Fruit fly (Drosophila melanogaster) whole organism, embryonic: ENCODE measurements around the gene Prim2.
A peak's percentile ranks its signal among the peaks of the same experiment; 100 is the strongest.

Experiments used
- ATbp ChIP-seq: fragments of 200-800 bp; sonication (Bioruptor generic); optimal IDR thresholded peaks from 2 replicates; lab custom pipeline; 2017; ENCODE audit warnings: missing biosample characterization, mild to moderate bottlenecking, missing genetic modification characterization, missing genetic modification reagents
- Bdp1 ChIP-seq: fragments of 200-800 bp; sonication (Bioruptor generic); optimal IDR thresholded peaks from 3 replicates; lab custom pipeline; 2016; ENCODE audit warnings: missing biosample characterization, missing genetic modification characterization
- Bgb ChIP-seq: fragments of 200-800 bp; sonication (Bioruptor generic); IDR thresholded peaks from 2 replicates; pipeline ENCODE4 v1.3.6; 2022; ENCODE audit warnings: missing biosample characterization, missing genetic modification characterization; ENCODE audit not compliant: partially characterized antibody
- Blimp-1 ChIP-seq: fragments of 200-800 bp; sonication (Bioruptor generic); optimal IDR thresholded peaks from 3 replicates; lab custom pipeline; 2018; ENCODE audit warnings: missing biosample characterization, missing genetic modification characterization, mild to moderate bottlenecking, moderate library complexity, missing genetic modification reagents
- CG11247 ChIP-seq: fragments of 200-800 bp; sonication (Bioruptor generic); IDR thresholded peaks from 2 replicates; pipeline ENCODE4 v1.3.6; 2022; ENCODE audit warnings: missing biosample characterization, missing genetic modification characterization
- CG11456 ChIP-seq: fragments of 200-800 bp; sonication (Bioruptor generic); IDR thresholded peaks from 3 replicates; pipeline ENCODE4 v1.3.6; 2022; ENCODE audit warnings: missing biosample characterization, missing genetic modification characterization
- CG11723 ChIP-seq: fragments of 200-800 bp; sonication (Bioruptor generic); optimal IDR thresholded peaks from 2 replicates; lab custom pipeline; 2017; ENCODE audit warnings: missing biosample characterization, mild to moderate bottlenecking, missing genetic modification characterization
- CG12104 ChIP-seq: fragments of 200-800 bp; sonication (Bioruptor generic); optimal IDR thresholded peaks from 3 replicates; lab custom pipeline; 2016; ENCODE audit warnings: missing biosample characterization, missing genetic modification characterization
- CG12219 ChIP-seq: fragments of 200-800 bp; sonication (Bioruptor generic); optimal IDR thresholded peaks from 3 replicates; lab custom pipeline; 2018; ENCODE audit warnings: missing biosample characterization, mild to moderate bottlenecking, missing genetic modification characterization
- CG12299 ChIP-seq: fragments of 200-800 bp; sonication (Bioruptor generic); optimal IDR thresholded peaks from 2 replicates; lab custom pipeline; 2018; ENCODE audit warnings: missing biosample characterization, mild to moderate bottlenecking, missing genetic modification characterization
- CG12391 ChIP-seq: fragments of 200-800 bp; sonication (Bioruptor generic); optimal IDR thresholded peaks from 3 replicates; lab custom pipeline; 2018; ENCODE audit warnings: missing biosample characterization, mild to moderate bottlenecking, missing genetic modification characterization, moderate library complexity
- CG12769 ChIP-seq: fragments of 200-800 bp; sonication (Bioruptor generic); optimal IDR thresholded peaks from 2 replicates; lab custom pipeline; 2019; ENCODE audit warnings: missing biosample characterization, mild to moderate bottlenecking, missing genetic modification characterization, moderate library complexity
- CG1603 ChIP-seq: fragments of 200-800 bp; sonication (Bioruptor generic); optimal IDR thresholded peaks from 2 replicates; lab custom pipeline; 2019; ENCODE audit warnings: missing biosample characterization, mild to moderate bottlenecking, missing genetic modification characterization, moderate library complexity
- CG17912 ChIP-seq: fragments of 200-800 bp; sonication (Bioruptor generic); optimal IDR thresholded peaks from 2 replicates; lab custom pipeline; 2018; ENCODE audit warnings: missing biosample characterization, mild to moderate bottlenecking, missing genetic modification characterization
- CG2116 ChIP-seq: fragments of 200-800 bp; sonication (Bioruptor generic); optimal IDR thresholded peaks from 3 replicates; lab custom pipeline; 2018; ENCODE audit warnings: missing biosample characterization, mild to moderate bottlenecking, missing genetic modification characterization
- CG43689 ChIP-seq: fragments of 200-800 bp; sonication (Bioruptor generic); IDR thresholded peaks from 2 replicates; pipeline ENCODE4 v1.3.6; 2022; ENCODE audit warnings: missing biosample characterization, missing genetic modification characterization
- CG6175 ChIP-seq: fragments of 200-800 bp; sonication (Bioruptor generic); IDR thresholded peaks from 3 replicates; pipeline ENCODE4 v1.3.6; 2022; ENCODE audit warnings: missing biosample characterization, missing genetic modification characterization
- CG6765 ChIP-seq: fragments of 200-800 bp; sonication (Bioruptor generic); optimal IDR thresholded peaks from 3 replicates; lab custom pipeline; 2017; ENCODE audit warnings: missing biosample characterization, mild to moderate bottlenecking, missing genetic modification characterization
- CG7745 ChIP-seq: fragments of 200-800 bp; sonication (Bioruptor generic); optimal IDR thresholded peaks from 2 replicates; lab custom pipeline; 2018; ENCODE audit warnings: missing biosample characterization, mild to moderate bottlenecking, missing genetic modification characterization, moderate library complexity
- CG7987 ChIP-seq: fragments of 200-800 bp; sonication (Bioruptor generic); optimal IDR thresholded peaks from 2 replicates; lab custom pipeline; 2018; ENCODE audit warnings: missing biosample characterization, mild to moderate bottlenecking, missing genetic modification characterization, moderate library complexity
- CG8290 ChIP-seq, 3 experiments: fragments of 200-800 bp; sonication (Bioruptor generic); optimal IDR thresholded peaks; 2 replicates each; lab custom pipeline; 2016 to 2019; ENCODE audit warnings: missing biosample characterization in 3 of 3, missing genetic modification characterization in 3 of 3, mild to moderate bottlenecking in 2 of 3, moderate library complexity in 1 of 3
- CTCF ChIP-seq: fragments of 200-800 bp; sonication (Bioruptor generic); optimal IDR thresholded peaks from 2 replicates; lab custom pipeline; 2017; ENCODE audit warnings: missing biosample characterization, mild to moderate bottlenecking, missing genetic modification characterization, moderate library complexity
- Camta ChIP-seq: fragments of 200-800 bp; sonication (Bioruptor generic); optimal IDR thresholded peaks from 2 replicates; lab custom pipeline; 2016; ENCODE audit warnings: missing biosample characterization, missing genetic modification characterization
- CoRest ChIP-seq: fragments of 200-800 bp; sonication (Bioruptor generic); optimal IDR thresholded peaks from 3 replicates; lab custom pipeline; 2018; ENCODE audit warnings: missing biosample characterization, mild to moderate bottlenecking, missing genetic modification characterization, moderate library complexity
- E2f2 ChIP-seq: fragments of 200-800 bp; sonication (Bioruptor generic); IDR thresholded peaks from 2 replicates; pipeline ENCODE4 v1.3.6; 2022; ENCODE audit warnings: missing biosample characterization, missing genetic modification characterization
- Fer1 ChIP-seq: fragments of 200-800 bp; sonication (Bioruptor generic); optimal IDR thresholded peaks from 2 replicates; lab custom pipeline; 2017; ENCODE audit warnings: missing biosample characterization, mild to moderate bottlenecking, missing genetic modification characterization
- HmgD ChIP-seq: fragments of 200-800 bp; sonication (Bioruptor generic); optimal IDR thresholded peaks from 3 replicates; lab custom pipeline; 2016; ENCODE audit warnings: missing biosample characterization, missing genetic modification characterization
- Lim3 ChIP-seq: fragments of 200-800 bp; sonication (Bioruptor generic); IDR thresholded peaks from 2 replicates; pipeline ENCODE4 v1.3.6; 2022; ENCODE audit warnings: missing biosample characterization, missing genetic modification characterization
- NfI ChIP-seq: fragments of 200-800 bp; sonication (Bioruptor generic); optimal IDR thresholded peaks from 3 replicates; lab custom pipeline; 2018; ENCODE audit warnings: missing biosample characterization, mild to moderate bottlenecking, missing genetic modification characterization, moderate library complexity
- Oaz ChIP-seq: fragments of 200-800 bp; sonication (Bioruptor generic); IDR thresholded peaks from 2 replicates; pipeline ENCODE4 v1.3.6; 2022; ENCODE audit warnings: missing biosample characterization, missing genetic modification characterization
- PHDP ChIP-seq: fragments of 200-800 bp; sonication (Bioruptor generic); optimal IDR thresholded peaks from 3 replicates; lab custom pipeline; 2018; ENCODE audit warnings: missing biosample characterization, mild to moderate bottlenecking, missing genetic modification characterization, moderate library complexity
- Poxn ChIP-seq: fragments of 200-800 bp; sonication (Bioruptor generic); IDR thresholded peaks from 2 replicates; pipeline ENCODE4 v1.3.6; 2022; ENCODE audit warnings: missing biosample characterization, missing genetic modification characterization
- Side ChIP-seq: fragments of 200-800 bp; sonication (Bioruptor generic); optimal IDR thresholded peaks from 2 replicates; lab custom pipeline; 2016; ENCODE audit warnings: missing biosample characterization, missing genetic modification characterization
- al ChIP-seq: fragments of 200-800 bp; sonication (Bioruptor generic); IDR thresholded peaks from 2 replicates; pipeline ENCODE4 v1.3.6; 2022; ENCODE audit warnings: missing biosample characterization, missing genetic modification characterization
- aop ChIP-seq: fragments of 200-800 bp; sonication (Bioruptor generic); IDR thresholded peaks from 2 replicates; pipeline ENCODE4 v1.3.6; 2022; ENCODE audit warnings: missing biosample characterization, missing genetic modification characterization
- ara ChIP-seq: fragments of 200-800 bp; sonication (Bioruptor generic); IDR thresholded peaks from 2 replicates; pipeline ENCODE4 v1.3.6; 2022; ENCODE audit warnings: missing biosample characterization, missing genetic modification characterization
- corto ChIP-seq: fragments of 200-800 bp; sonication (Bioruptor generic); optimal IDR thresholded peaks from 2 replicates; lab custom pipeline; 2016; ENCODE audit warnings: missing biosample characterization, mild to moderate bottlenecking, missing genetic modification characterization, moderate library complexity
- dmrt11E ChIP-seq: fragments of 200-800 bp; sonication (Bioruptor generic); optimal IDR thresholded peaks from 3 replicates; lab custom pipeline; 2018; ENCODE audit warnings: missing biosample characterization, mild to moderate bottlenecking, missing genetic modification characterization, moderate library complexity
- dmrt99B ChIP-seq: fragments of 200-800 bp; sonication (Bioruptor generic); optimal IDR thresholded peaks from 2 replicates; lab custom pipeline; 2018; ENCODE audit warnings: missing biosample characterization, mild to moderate bottlenecking, missing genetic modification characterization, moderate library complexity
- exex ChIP-seq: fragments of 200-800 bp; sonication (Bioruptor generic); optimal IDR thresholded peaks from 4 replicates; lab custom pipeline; 2018; ENCODE audit warnings: missing biosample characterization, mild to moderate bottlenecking, missing genetic modification characterization, moderate library complexity
- ken ChIP-seq: fragments of 200-800 bp; sonication (Bioruptor generic); IDR thresholded peaks from 3 replicates; pipeline ENCODE4 v1.3.6; 2022; ENCODE audit warnings: missing biosample characterization, missing genetic modification characterization
- lbe ChIP-seq: fragments of 200-800 bp; sonication (Bioruptor generic); optimal IDR thresholded peaks from 2 replicates; lab custom pipeline; 2016; ENCODE audit warnings: missing biosample characterization, mild to moderate bottlenecking, missing genetic modification characterization
- nau ChIP-seq: fragments of 200-800 bp; sonication (Bioruptor generic); optimal IDR thresholded peaks from 3 replicates; lab custom pipeline; 2017; ENCODE audit warnings: missing biosample characterization, mild to moderate bottlenecking, missing genetic modification characterization, missing genetic modification reagents
- otp ChIP-seq: fragments of 200-800 bp; sonication (Bioruptor generic); IDR thresholded peaks from 3 replicates; pipeline ENCODE4, ENCODE4 v1.3.6; 2022; ENCODE audit warnings: missing biosample characterization, missing genetic modification characterization
- run ChIP-seq: fragments of 200-800 bp; sonication (Bioruptor generic); optimal IDR thresholded peaks from 3 replicates; lab custom pipeline; 2018; ENCODE audit warnings: missing biosample characterization, mild to moderate bottlenecking, missing genetic modification characterization
- sqz ChIP-seq: fragments of 200-800 bp; sonication (Bioruptor generic); optimal IDR thresholded peaks from 3 replicates; lab custom pipeline; 2018; ENCODE audit warnings: missing biosample characterization, mild to moderate bottlenecking, missing genetic modification characterization
- tap ChIP-seq: fragments of 200-800 bp; optimal IDR thresholded peaks from 3 replicates; lab custom pipeline; 2019; ENCODE audit warnings: missing biosample characterization, mild to moderate bottlenecking, missing genetic modification characterization, moderate library complexity
- vfl ChIP-seq: fragments of 200-800 bp; sonication (Bioruptor generic); optimal IDR thresholded peaks from 2 replicates; lab custom pipeline; 2016; ENCODE audit warnings: missing biosample characterization, missing genetic modification characterization
- vvl ChIP-seq: fragments of 200-800 bp; sonication (Bioruptor generic); IDR thresholded peaks from 2 replicates; pipeline ENCODE4 v1.3.6; 2022; ENCODE audit warnings: missing biosample characterization, missing genetic modification characterization

The Prim2 gene

dm6 chr3L:20405971-20406948, 44.9 kb upstream of the Prim2 start (continued):
- TF ChIP-seq HmgD (GFP tag; lab: Kevin White, UChicago) (no peak), ATbp (GFP tag; lab: Kevin White, UChicago) (peak; percentile 59), CG8290 (GFP tag; optimal IDR thresholded peaks at IDR 0.05; lab: Kevin White, UChicago) (no peak), CG8290 (tag; optimal IDR thresholded peaks at IDR 0.05; lab: Kevin White, UChicago) (peak in 1 of 2 experiments; percentile 34), CG11247 (no peak), Poxn (GFP tag; lab: Robert Waterston, UW) (no peak), CG7987 (GFP tag; lab: Kevin White, UChicago) (peak; percentile 61), otp (GFP tag; lab: Robert Waterston, UW) (no peak), vfl (GFP tag; lab: Kevin White, UChicago) (no peak), CG11723 (GFP tag; lab: Kevin White, UChicago) (no peak), CG7745 (tag; lab: Kevin White, UChicago) (peak; percentile 88), Blimp-1 (GFP tag; lab: Kevin White, UChicago) (peak; percentile 31), CG43689 (GFP tag; lab: Robert Waterston, UW) (no peak), ken (GFP tag; lab: Robert Waterston, UW) (no peak), NfI (GFP tag; lab: Kevin White, UChicago) (peak; percentile 44), Bdp1 (GFP tag; lab: Kevin White, UChicago) (no peak), exex (peak; percentile 28), CG2116 (no peak), CG1603 (tag; lab: Kevin White, UChicago) (peak; percentile 9), Side (GFP tag; lab: Kevin White, UChicago) (no peak), CG6175 (no peak), Fer1 (GFP tag; lab: Kevin White, UChicago) (peak; percentile 71), CG17912 (peak; percentile 19), corto (GFP tag; lab: Kevin White, UChicago) (no peak), dmrt99B (no peak), vvl (GFP tag; lab: Robert Waterston, UW) (peak; percentile 47; the same call in 1 of the 2 replicates), CG12391 (no peak), CG11456 (GFP tag; lab: Robert Waterston, UW) (no peak), CoRest (tag; lab: Kevin White, UChicago) (no peak), Bgb (no peak), PHDP (tag; lab: Kevin White, UChicago) (peak; percentile 64), CTCF (peak; percentile 55), lbe (no peak), CG12769 (tag; lab: Kevin White, UChicago) (peak; percentile 3), tap (peak; percentile 20), run (tag; lab: Kevin White, UChicago) (peak; percentile 12), al (GFP tag; lab: Robert Waterston, UW) (no peak), CG12104 (peak; percentile 9), sqz (peak; percentile 27), E2f2 (GFP tag; lab: Robert Waterston, UW) (peak; percentile 26; the same call in 1 of the 2 replicates), aop (GFP tag; lab: Robert Waterston, UW) (no peak), dmrt11E (tag; lab: Kevin White, UChicago) (no peak), nau (GFP tag; lab: Kevin White, UChicago) (no peak), CG12219 (GFP tag; lab: Kevin White, UChicago) (peak; percentile 37), ara (GFP tag; lab: Robert Waterston, UW) (no peak), CG6765 (GFP tag; lab: Kevin White, UChicago) (peak; percentile 46), Oaz (GFP tag; lab: Robert Waterston, UW) (no peak), Lim3 (GFP tag; lab: Robert Waterston, UW) (no peak), Camta (GFP tag; lab: Kevin White, UChicago) (no peak), CG12299 (tag; lab: Kevin White, UChicago) (peak; percentile 34)
